Fruit fly (Drosophila melanogaster): Measurements from ENCODE around the gene CG18304.

Gene CG18304

dm6 chr2L:6948540-6948942 is 5.9 kb upstream of the CG18304 start, which contains the start of gene ihog:
ihog (minus strand) TSS chr2L:6948808.
- no peak for TF ChIP-seq insv (optimal IDR thresholded peaks at IDR 0.05)
- TF ChIP-seq psq (optimal IDR thresholded peaks at IDR 0.05) = no peak
- no peak for TF ChIP-seq Sin3A (optimal IDR thresholded peaks at IDR 0.05)
- no peak for TF ChIP-seq h (optimal IDR thresholded peaks at IDR 0.05)
- no peak for TF ChIP-seq ttk (optimal IDR thresholded peaks at IDR 0.05)
- TF ChIP-seq Myc (optimal IDR thresholded peaks at IDR 0.05) = no peak

DNA sequence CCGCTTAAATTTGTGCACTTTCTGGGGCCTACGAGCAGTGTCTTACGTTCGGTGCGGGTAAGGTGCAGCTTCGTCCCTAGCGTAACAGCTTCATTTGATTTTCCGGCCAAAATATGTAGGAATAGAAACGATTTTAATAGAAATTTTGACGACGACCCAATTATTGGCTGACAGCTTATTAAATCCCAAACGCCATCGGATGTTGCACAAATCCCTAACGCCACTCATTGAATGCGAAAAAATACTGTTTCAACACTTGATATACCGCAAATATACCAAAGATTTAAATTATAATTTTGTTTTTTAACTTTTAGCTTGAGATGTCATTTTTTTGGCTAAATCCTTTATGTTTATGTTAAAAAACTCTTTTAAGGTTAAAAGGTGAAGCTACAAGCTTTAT is 2.5 kb upstream of the CG18304 start, which contains the start of gene Fgop2:
Gene Fgop2 (minus strand): TSS at position 202 of the 400 bp plus-strand sequence.
- no peak for TF ChIP-seq psq (optimal IDR thresholded peaks at IDR 0.05)
- no peak for TF ChIP-seq insv (optimal IDR thresholded peaks at IDR 0.05)
- TF ChIP-seq ttk (optimal IDR thresholded peaks at IDR 0.05) = no peak
- TF ChIP-seq Sin3A (optimal IDR thresholded peaks at IDR 0.05) = no peak
- no peak for TF ChIP-seq h (optimal IDR thresholded peaks at IDR 0.05)
- TF ChIP-seq Myc (optimal IDR thresholded peaks at IDR 0.05) = no peak

DNA sequence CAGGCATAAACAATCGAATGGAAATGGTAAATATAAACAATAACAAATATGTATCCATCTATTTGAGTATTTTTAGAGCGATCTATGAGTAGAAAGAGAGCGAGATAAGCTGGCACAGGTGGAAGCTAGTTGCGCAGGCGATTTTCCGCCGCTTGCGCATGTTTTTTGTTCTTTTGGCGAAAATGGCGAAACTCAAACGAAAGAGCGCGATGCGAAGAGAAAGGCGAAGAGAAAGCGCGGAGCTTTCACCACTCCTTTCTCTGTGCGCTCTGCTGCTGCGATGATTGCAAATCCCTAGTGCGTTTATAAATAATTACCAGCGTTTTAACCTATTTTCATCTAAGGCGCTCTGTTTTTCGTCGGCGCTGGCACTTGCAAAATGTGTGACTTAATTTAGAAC is 883 bp downstream of the CG18304 start:
- TF ChIP-seq h (optimal IDR thresholded peaks at IDR 0.05) (no peak), ttk (optimal IDR thresholded peaks at IDR 0.05) (no peak), insv (optimal IDR thresholded peaks at IDR 0.05) (no peak), Myc (optimal IDR thresholded peaks at IDR 0.05) (no peak), psq (optimal IDR thresholded peaks at IDR 0.05) (no peak), Sin3A (optimal IDR thresholded peaks at IDR 0.05) (no peak)

- TF ChIP-seq insv (optimal IDR thresholded peaks at IDR 0.05) = no peak
- no peak for TF ChIP-seq Myc (optimal IDR thresholded peaks at IDR 0.05)
- TF ChIP-seq psq (optimal IDR thresholded peaks at IDR 0.05) = no peak
- TF ChIP-seq h (optimal IDR thresholded peaks at IDR 0.05) = no peak
- TF ChIP-seq Sin3A (optimal IDR thresholded peaks at IDR 0.05) = no peak
- no peak for TF ChIP-seq ttk (optimal IDR thresholded peaks at IDR 0.05)
Measured at dm6 chr2L:6939698-6940097, 2.9 kb downstream of the CG18304 start.

- TF ChIP-seq h (optimal IDR thresholded peaks at IDR 0.05) (no peak), insv (optimal IDR thresholded peaks at IDR 0.05) (no peak), Myc (optimal IDR thresholded peaks at IDR 0.05) (no peak), Sin3A (optimal IDR thresholded peaks at IDR 0.05) (no peak), ttk (optimal IDR thresholded peaks at IDR 0.05) (no peak), psq (optimal IDR thresholded peaks at IDR 0.05) (no peak)
Measured at dm6 chr2L:6931821-6932220, 10.8 kb downstream of the CG18304 start, which contains the start of gene CG43232. CG43232 (plus strand) TSS chr2L:6932121.

DNA sequence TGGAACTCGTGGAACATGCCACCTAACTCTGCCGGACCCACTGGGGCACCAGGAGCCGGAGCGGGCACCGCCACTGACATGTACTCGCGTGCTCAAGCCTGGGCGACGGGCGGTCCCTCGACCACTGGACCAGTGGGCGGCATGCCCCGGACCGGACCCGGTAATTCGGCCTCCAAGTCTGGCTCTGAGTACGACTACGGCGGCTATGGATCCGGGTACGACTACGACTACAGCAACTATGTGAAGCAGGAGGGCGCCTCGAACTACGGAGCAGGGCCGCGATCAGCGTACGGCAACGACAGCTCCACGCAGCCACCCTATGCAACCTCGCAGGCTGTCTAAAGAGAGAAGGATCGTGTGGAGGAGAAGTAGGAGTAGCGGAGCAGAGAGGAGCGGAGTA is 17.5 kb downstream of the CG18304 start:
- TF ChIP-seq Myc (optimal IDR thresholded peaks at IDR 0.05) (no peak), insv (optimal IDR thresholded peaks at IDR 0.05) (no peak), Sin3A (optimal IDR thresholded peaks at IDR 0.05) (no peak), psq (optimal IDR thresholded peaks at IDR 0.05) (no peak), h (optimal IDR thresholded peaks at IDR 0.05) (no peak), ttk (optimal IDR thresholded peaks at IDR 0.05) (no peak)

DNA sequence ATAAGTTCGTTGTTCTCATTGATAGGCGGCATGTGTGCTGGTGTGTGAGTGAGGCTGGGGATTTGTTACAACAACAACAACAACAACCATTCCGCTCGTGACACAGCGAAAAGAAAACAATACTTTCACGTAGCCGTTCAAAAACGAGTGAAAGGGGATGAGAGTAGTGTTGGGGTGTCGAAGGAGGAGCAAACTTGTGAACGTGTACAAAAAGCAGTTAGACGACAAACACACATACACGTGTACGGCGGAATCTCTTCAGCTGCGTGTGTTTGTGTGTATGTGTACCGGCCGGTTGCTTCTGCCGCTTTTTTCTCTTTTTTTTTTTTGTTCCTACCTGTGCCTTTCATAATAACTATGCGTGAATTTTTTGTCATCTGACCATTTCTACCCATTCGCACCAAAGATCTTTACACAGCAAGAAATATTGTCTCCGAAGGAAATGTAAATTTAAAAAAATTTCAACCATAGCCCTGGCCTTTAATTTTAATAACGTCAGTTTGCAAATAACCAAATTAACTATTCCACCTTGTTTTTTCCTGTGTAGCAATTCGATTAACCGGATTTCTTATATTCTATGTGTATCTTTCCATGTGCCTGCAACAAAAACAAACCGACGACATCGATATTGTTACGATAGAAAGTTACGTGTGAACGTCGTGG is 20.4 kb downstream of the CG18304 start:
- TF ChIP-seq Sin3A (optimal IDR thresholded peaks at IDR 0.05) (no peak), ttk (optimal IDR thresholded peaks at IDR 0.05) (no peak), psq (optimal IDR thresholded peaks at IDR 0.05) (no peak), Myc (optimal IDR thresholded peaks at IDR 0.05) (no peak), insv (optimal IDR thresholded peaks at IDR 0.05) (no peak), h (optimal IDR thresholded peaks at IDR 0.05) (no peak)

- no peak for TF ChIP-seq ttk (optimal IDR thresholded peaks at IDR 0.05)
- TF ChIP-seq insv (optimal IDR thresholded peaks at IDR 0.05) = no peak
- TF ChIP-seq Sin3A (optimal IDR thresholded peaks at IDR 0.05) = no peak
- no peak for TF ChIP-seq psq (optimal IDR thresholded peaks at IDR 0.05)
- TF ChIP-seq h (optimal IDR thresholded peaks at IDR 0.05) = no peak
- no peak for TF ChIP-seq Myc (optimal IDR thresholded peaks at IDR 0.05)
Measured at dm6 chr2L:6921360-6922090, 21.1 kb downstream of the CG18304 start.

DNA sequence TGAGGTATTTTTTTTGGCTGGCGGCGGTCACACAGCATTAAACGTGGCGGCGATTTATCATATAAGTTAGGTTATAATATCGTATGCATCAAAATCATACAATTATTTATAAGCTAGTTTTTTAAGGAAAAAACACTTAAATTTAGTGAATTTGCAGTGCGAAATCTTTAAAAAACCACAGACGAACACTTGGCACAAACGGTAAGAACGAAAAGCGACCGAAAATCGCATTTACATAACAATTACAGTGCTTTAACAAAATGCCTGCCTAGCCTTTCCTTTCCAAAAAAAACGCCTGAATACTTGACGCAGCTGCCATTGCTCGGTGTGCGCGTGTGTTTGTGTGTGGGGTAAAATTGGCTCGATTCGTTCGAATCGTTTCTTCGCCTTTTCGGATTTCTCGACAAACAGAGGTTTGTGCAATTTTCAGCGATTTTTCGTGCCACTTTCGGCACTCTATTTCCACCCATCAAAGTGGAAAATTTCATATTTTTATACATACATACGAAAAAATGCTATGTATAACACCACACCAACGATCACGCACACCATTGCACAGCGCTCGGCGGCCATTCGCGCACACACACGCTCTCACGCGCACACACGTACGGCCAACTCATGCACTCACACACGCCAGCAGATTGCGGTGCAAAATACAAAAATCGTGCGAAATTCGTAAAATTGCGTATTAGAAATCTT is 21.8 kb downstream of the CG18304 start, which contains the start of gene Hrb27C:
Gene Hrb27C (plus strand): TSS at position 44 of the 699 bp plus-strand sequence.
- no peak for TF ChIP-seq h (optimal IDR thresholded peaks at IDR 0.05)
- TF ChIP-seq Myc (optimal IDR thresholded peaks at IDR 0.05) = no peak
- no peak for TF ChIP-seq insv (optimal IDR thresholded peaks at IDR 0.05)
- TF ChIP-seq ttk (optimal IDR thresholded peaks at IDR 0.05) = no peak
- no peak for TF ChIP-seq Sin3A (optimal IDR thresholded peaks at IDR 0.05)
- no peak for TF ChIP-seq psq (optimal IDR thresholded peaks at IDR 0.05)

DNA sequence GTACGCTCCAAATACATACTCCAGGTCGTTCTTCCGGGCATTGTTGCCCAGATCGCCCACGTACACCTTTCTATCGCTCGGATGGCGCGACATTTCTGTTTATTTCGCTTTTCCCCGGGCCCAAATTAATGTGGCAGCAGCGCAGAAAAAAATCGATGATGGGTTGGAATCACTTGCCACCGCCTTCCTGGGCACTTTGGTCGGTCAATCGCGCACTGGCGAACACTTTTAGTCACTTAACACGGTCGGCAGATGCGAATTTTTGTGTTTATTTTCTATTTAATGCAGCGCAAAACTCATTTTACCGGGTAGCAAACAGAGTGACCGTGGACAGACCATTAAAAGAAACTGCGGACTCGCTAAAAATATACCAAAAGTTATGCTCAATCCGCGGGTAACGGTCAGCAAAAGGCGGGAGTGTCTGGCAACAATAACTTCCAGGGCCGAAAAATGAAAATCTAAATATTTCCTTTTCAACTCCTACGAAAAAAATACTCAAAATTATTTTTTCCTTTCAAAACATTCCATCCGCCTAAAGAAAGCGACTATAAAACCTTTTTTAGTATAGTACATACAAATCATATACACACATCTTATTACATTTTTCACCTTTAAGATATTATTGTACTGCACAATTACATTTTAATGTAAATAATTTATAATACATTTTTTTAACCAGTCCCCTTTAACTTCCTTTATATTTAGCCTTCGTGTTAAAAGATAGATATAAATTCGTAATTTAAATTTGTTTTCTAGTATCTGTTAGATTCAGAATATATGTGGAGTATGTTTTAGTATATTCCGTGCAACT is 22.6 kb downstream of the CG18304 start, which contains the start of gene x16:
Gene x16 (minus strand): TSS at position 361 of the 811 bp plus-strand sequence.
- TF ChIP-seq h (optimal IDR thresholded peaks at IDR 0.05) (no peak), psq (optimal IDR thresholded peaks at IDR 0.05) (no peak), insv (optimal IDR thresholded peaks at IDR 0.05) (no peak), Myc (optimal IDR thresholded peaks at IDR 0.05) (no peak)

DNA sequence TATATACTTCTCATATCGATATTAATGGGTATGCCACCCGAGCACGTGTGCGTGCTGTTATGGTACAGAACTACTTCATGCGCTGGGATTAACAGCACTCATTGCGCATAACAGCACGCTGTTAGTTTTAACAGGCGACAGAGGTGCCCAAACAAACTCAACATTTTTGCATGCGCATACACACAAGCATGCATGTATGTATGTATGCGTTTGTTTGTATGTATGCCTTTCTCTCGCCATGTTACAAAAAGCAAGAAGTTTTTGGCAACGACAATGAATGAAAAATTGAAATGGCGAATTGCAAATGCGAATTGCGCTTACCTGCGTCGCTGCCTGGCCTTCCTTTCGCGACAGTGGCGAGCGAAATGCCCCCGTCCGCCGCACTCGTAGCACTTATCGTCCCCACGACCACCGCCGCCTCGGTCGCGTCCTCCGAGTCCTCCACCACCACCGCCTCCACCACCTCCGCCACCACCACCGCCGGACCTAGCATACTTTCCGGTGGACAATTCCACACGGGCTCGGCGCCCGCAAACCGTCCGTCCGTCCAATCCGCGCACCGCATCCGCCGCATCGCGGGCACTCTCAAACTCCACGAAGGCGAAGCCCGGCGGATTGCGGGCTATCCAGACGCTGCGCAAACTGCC is 23.3 kb downstream of the CG18304 start:
- TF ChIP-seq psq (optimal IDR thresholded peaks at IDR 0.05) = no peak
- no peak for TF ChIP-seq insv (optimal IDR thresholded peaks at IDR 0.05)
- no peak for TF ChIP-seq ttk (optimal IDR thresholded peaks at IDR 0.05)
- no peak for TF ChIP-seq h (optimal IDR thresholded peaks at IDR 0.05)
- TF ChIP-seq Sin3A (optimal IDR thresholded peaks at IDR 0.05) = no peak
- TF ChIP-seq Myc (optimal IDR thresholded peaks at IDR 0.05) = no peak
